Fruit fly (Drosophila melanogaster) whole organism, prepupa: ENCODE measurements around the gene CG12546.
A peak's percentile ranks its signal among the peaks of the same experiment; 100 is the strongest.
"Not testable (repeated sequence)": the region's sequence is repeated elsewhere in the genome, so short reads cannot be mapped to it uniquely, and the experiment has no call there.

ENCODE experiments used
- Blimp-1 ChIP-seq: fragments of 200-800 bp; sonication (Bioruptor generic); optimal IDR thresholded peaks from 3 replicates; lab custom pipeline; 2017; ENCODE audit warnings: missing biosample characterization, missing genetic modification characterization, mild to moderate bottlenecking, moderate library complexity, missing genetic modification reagents
- CG10631 ChIP-seq: fragments of 200-800 bp; sonication (Bioruptor generic); optimal IDR thresholded peaks from 2 replicates; lab custom pipeline; 2016; ENCODE audit warnings: missing biosample characterization, missing genetic modification characterization
- CG10669 ChIP-seq: fragments of 200-800 bp; sonication (Bioruptor generic); optimal IDR thresholded peaks from 3 replicates; lab custom pipeline; 2018; ENCODE audit warnings: missing biosample characterization, mild to moderate bottlenecking, missing genetic modification characterization, moderate library complexity
- CG11294 ChIP-seq: fragments of 200-800 bp; sonication (Bioruptor generic); IDR thresholded peaks from 2 replicates; pipeline ENCODE4 v1.3.6; 2022; ENCODE audit warnings: missing biosample characterization, missing genetic modification characterization
- CG11762 ChIP-seq: fragments of 200-800 bp; sonication (Bioruptor generic); optimal IDR thresholded peaks from 3 replicates; lab custom pipeline; 2016; ENCODE audit warnings: missing biosample characterization, missing genetic modification characterization; ENCODE audit not compliant: insufficient read depth
- CG15336 ChIP-seq: fragments of 200-800 bp; sonication (Bioruptor generic); IDR thresholded peaks from 2 replicates; pipeline ENCODE4 v1.3.6; 2022; ENCODE audit warnings: missing biosample characterization, missing genetic modification characterization
- CG1621 ChIP-seq: fragments of 200-800 bp; sonication (Bioruptor generic); optimal IDR thresholded peaks from 3 replicates; lab custom pipeline; 2018; ENCODE audit warnings: missing biosample characterization, mild to moderate bottlenecking, missing genetic modification characterization
- CG16779 ChIP-seq: fragments of 200-800 bp; sonication (Bioruptor generic); optimal IDR thresholded peaks from 3 replicates; lab custom pipeline; 2017; ENCODE audit warnings: missing biosample characterization, mild to moderate bottlenecking, missing genetic modification characterization
- CG34406 ChIP-seq: fragments of 200-800 bp; sonication (Bioruptor generic); optimal IDR thresholded peaks from 3 replicates; lab custom pipeline; 2016; ENCODE audit warnings: missing biosample characterization, missing genetic modification characterization
- CG4318 ChIP-seq: fragments of 200-800 bp; sonication (Bioruptor generic); optimal IDR thresholded peaks from 3 replicates; lab custom pipeline; 2017; ENCODE audit warnings: missing biosample characterization, mild to moderate bottlenecking, missing genetic modification characterization
- CG6163 ChIP-seq: fragments of 200-800 bp; sonication (Bioruptor generic); IDR thresholded peaks from 3 replicates; pipeline ENCODE4 v1.3.6; 2022; ENCODE audit warnings: missing biosample characterization, missing genetic modification characterization
- CG6792 ChIP-seq: fragments of 200-800 bp; sonication (Bioruptor generic); optimal IDR thresholded peaks from 3 replicates; lab custom pipeline; 2016; ENCODE audit warnings: missing biosample characterization, missing genetic modification characterization
- CG6854 ChIP-seq: fragments of 200-800 bp; sonication (Bioruptor generic); optimal IDR thresholded peaks from 2 replicates; lab custom pipeline; 2017; ENCODE audit warnings: missing biosample characterization, mild to moderate bottlenecking, missing genetic modification characterization
- CG7368 ChIP-seq: fragments of 200-800 bp; sonication (Bioruptor generic); optimal IDR thresholded peaks from 3 replicates; lab custom pipeline; 2016; ENCODE audit warnings: missing biosample characterization, missing genetic modification characterization
- CG8119 ChIP-seq: fragments of 200-800 bp; sonication (Bioruptor generic); IDR thresholded peaks from 3 replicates; pipeline ENCODE4 v1.3.6; 2022; ENCODE audit warnings: missing biosample characterization, missing genetic modification characterization
- CG8319 ChIP-seq: fragments of 200-800 bp; sonication (Bioruptor generic); optimal IDR thresholded peaks from 3 replicates; lab custom pipeline; 2016; ENCODE audit warnings: missing biosample characterization, missing genetic modification characterization
- Eip78C ChIP-seq: fragments of 200-800 bp; sonication (Bioruptor generic); peaks from one replicate; lab custom pipeline; 2016; ENCODE audit warnings: missing biosample characterization, missing genetic modification characterization
- Eip93F ChIP-seq: fragments of 200-800 bp; sonication (Bioruptor generic); optimal IDR thresholded peaks from 2 replicates; lab custom pipeline; 2016; ENCODE audit warnings: missing biosample characterization, mild to moderate bottlenecking, missing genetic modification characterization
- Ets96B ChIP-seq: fragments of 200-800 bp; optimal IDR thresholded peaks from 2 replicates; lab custom pipeline; 2019; ENCODE audit warnings: missing biosample characterization, mild to moderate bottlenecking, missing genetic modification characterization, moderate library complexity
- Gug ChIP-seq: fragments of 200-800 bp; sonication (Bioruptor generic); IDR thresholded peaks from 2 replicates; pipeline ENCODE4 v1.3.6; 2022; ENCODE audit warnings: missing biosample characterization, missing genetic modification characterization
- Hr38 ChIP-seq: sonication (Bioruptor generic); optimal IDR thresholded peaks from 2 replicates; lab custom pipeline; 2016; ENCODE audit warnings: missing biosample characterization, missing genetic modification characterization
- Hr39 ChIP-seq: fragments of 200-800 bp; sonication (Bioruptor generic); optimal IDR thresholded peaks from 2 replicates; lab custom pipeline; 2016; ENCODE audit warnings: missing biosample characterization, missing genetic modification characterization
- Hr4 ChIP-seq: fragments of 200-800 bp; sonication (Bioruptor generic); optimal IDR thresholded peaks from 3 replicates; lab custom pipeline; 2016; ENCODE audit warnings: missing biosample characterization, missing genetic modification characterization
- Lpt ChIP-seq: fragments of 200-800 bp; sonication (Bioruptor generic); optimal IDR thresholded peaks from 3 replicates; lab custom pipeline; 2016; ENCODE audit warnings: missing biosample characterization, missing genetic modification characterization
- OdsH ChIP-seq: fragments of 200-800 bp; sonication (Bioruptor generic); optimal IDR thresholded peaks from 3 replicates; lab custom pipeline; 2016; ENCODE audit warnings: missing biosample characterization, missing genetic modification characterization
- Sox102F ChIP-seq: fragments of 200-800 bp; sonication (Bioruptor generic); optimal IDR thresholded peaks from 2 replicates; lab custom pipeline; 2016; ENCODE audit warnings: missing biosample characterization, mild to moderate bottlenecking, missing genetic modification characterization
- Sox15 ChIP-seq: fragments of 200-800 bp; sonication (Bioruptor generic); optimal IDR thresholded peaks from 3 replicates; lab custom pipeline; 2016; ENCODE audit warnings: missing biosample characterization, missing genetic modification characterization
- achi ChIP-seq: fragments of 200-800 bp; sonication (Bioruptor generic); optimal IDR thresholded peaks from 3 replicates; lab custom pipeline; 2016; ENCODE audit warnings: missing biosample characterization, missing genetic modification characterization
- cyc ChIP-seq: fragments of 200-800 bp; sonication (Bioruptor generic); optimal IDR thresholded peaks from 3 replicates; lab custom pipeline; 2016; ENCODE audit warnings: missing biosample characterization, missing genetic modification characterization
- dac ChIP-seq: fragments of 200-800 bp; sonication (Bioruptor generic); optimal IDR thresholded peaks from 2 replicates; lab custom pipeline; 2017; ENCODE audit warnings: missing biosample characterization, mild to moderate bottlenecking, missing genetic modification characterization
- eg ChIP-seq: fragments of 200-800 bp; sonication (Bioruptor generic); IDR thresholded peaks from 3 replicates; pipeline ENCODE4 v1.3.6; 2022; ENCODE audit warnings: missing biosample characterization, missing genetic modification characterization
- fd59A ChIP-seq: fragments of 200-800 bp; sonication (Bioruptor generic); optimal IDR thresholded peaks from 2 replicates; lab custom pipeline; 2017; ENCODE audit warnings: missing biosample characterization, mild to moderate bottlenecking, missing genetic modification characterization, missing genetic modification reagents
- fd85E ChIP-seq: fragments of 200-800 bp; sonication (Bioruptor generic); optimal IDR thresholded peaks from 3 replicates; lab custom pipeline; 2016; ENCODE audit warnings: missing biosample characterization, missing genetic modification characterization
- fkh ChIP-seq: fragments of 200-800 bp; sonication (Bioruptor generic); optimal IDR thresholded peaks from 3 replicates; lab custom pipeline; 2017; ENCODE audit warnings: missing biosample characterization, mild to moderate bottlenecking, missing genetic modification characterization, moderate library complexity
- lz ChIP-seq: fragments of 200-800 bp; sonication (Bioruptor generic); optimal IDR thresholded peaks from 3 replicates; lab custom pipeline; 2016; ENCODE audit warnings: missing biosample characterization, missing genetic modification characterization
- pdm3 ChIP-seq: fragments of 200-800 bp; sonication (Bioruptor generic); optimal IDR thresholded peaks from 3 replicates; lab custom pipeline; 2016; ENCODE audit warnings: missing biosample characterization, missing genetic modification characterization
- salr ChIP-seq, 2 experiments: fragments of 200-800 bp; sonication (Bioruptor generic); optimal IDR thresholded peaks; 3 replicates each; lab custom pipeline; 2016 to 2018; ENCODE audit warnings: missing biosample characterization in 2 of 2, missing genetic modification characterization in 2 of 2, mild to moderate bottlenecking in 1 of 2
- spab ChIP-seq: fragments of 200-800 bp; sonication (Bioruptor generic); optimal IDR thresholded peaks from 2 replicates; lab custom pipeline; 2017; ENCODE audit warnings: missing biosample characterization, mild to moderate bottlenecking, missing genetic modification characterization, missing genetic modification reagents
- ss ChIP-seq, 2 experiments: fragments of 200-800 bp; sonication (Bioruptor generic); optimal IDR thresholded peaks; 2 replicates in 1 of 2; 3 replicates in 1 of 2; lab custom pipeline; 2017 to 2018; ENCODE audit warnings: mild to moderate bottlenecking in 2 of 2, missing biosample characterization in 2 of 2, missing genetic modification characterization in 2 of 2, moderate library complexity in 1 of 2
- svp ChIP-seq: fragments of 200-800 bp; sonication (Bioruptor generic); peaks from one replicate; lab custom pipeline; 2016; ENCODE audit warnings: missing biosample characterization, missing genetic modification characterization
- vri ChIP-seq: fragments of 200-800 bp; sonication (Bioruptor generic); optimal IDR thresholded peaks from 3 replicates; lab custom pipeline; 2016; ENCODE audit warnings: missing biosample characterization, mild to moderate bottlenecking, missing genetic modification characterization

The CG12546 gene

DNA sequence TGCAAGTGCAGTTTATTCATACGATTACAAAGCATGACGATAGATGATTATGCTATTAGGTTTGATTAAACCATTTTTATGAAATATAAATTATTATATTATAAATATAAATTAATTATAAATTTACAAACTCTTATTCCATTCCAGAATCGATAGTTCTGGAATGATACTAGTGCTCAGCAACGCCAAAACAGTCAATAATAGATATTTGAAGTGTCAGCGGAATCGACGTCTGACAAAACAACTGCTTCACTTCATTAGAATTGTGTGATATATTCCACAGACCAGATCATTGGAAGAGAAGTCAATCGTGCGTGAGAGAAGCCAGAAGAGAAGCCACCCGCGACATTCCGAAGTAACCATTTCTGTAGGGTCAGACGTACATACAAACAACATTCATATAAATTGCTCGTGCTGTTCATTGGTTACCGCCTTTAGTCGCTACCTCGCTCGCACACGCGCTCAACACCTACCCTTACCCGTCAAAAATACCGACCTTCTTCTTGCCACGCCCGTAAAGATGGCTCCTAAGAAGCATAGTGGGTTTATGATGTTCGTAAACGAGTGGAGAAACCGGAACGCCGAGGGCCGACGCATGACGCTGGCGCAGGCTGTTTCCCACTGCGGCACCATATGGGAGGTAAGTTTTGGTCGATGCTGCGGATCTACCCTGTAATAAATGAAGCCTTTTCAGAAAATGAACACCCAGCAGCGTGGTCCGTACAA is 30.6 kb upstream of the CG12546 start:
- no peak for TF ChIP-seq CG11294
- TF ChIP-seq Hr39 (GFP tag; lab: Kevin White, UChicago): no peak
- peak; percentile 21 for TF ChIP-seq CG1621 (tag; lab: Kevin White, UChicago)
- peak; percentile 42 for TF ChIP-seq Eip78C
- no peak for TF ChIP-seq vri (GFP tag; lab: Kevin White, UChicago)

dm6 chr3L:22721991-22722390 is 28.4 kb upstream of the CG12546 start, which contains the start of gene CG14451:
Gene CG14451 (minus strand): TSS chr3L:22722091.
- TF ChIP-seq OdsH (no peak), Ets96B (no peak), CG7368 (GFP tag; lab: Kevin White, UChicago) (no peak), CG15336 (GFP tag; lab: Robert Waterston, UW) (no peak), CG4318 (GFP tag; lab: Kevin White, UChicago) (no peak), cyc (GFP tag; lab: Kevin White, UChicago) (no peak), eg (GFP tag; lab: Robert Waterston, UW) (no peak), dac (GFP tag; lab: Kevin White, UChicago) (no peak), CG6792 (GFP tag; lab: Kevin White, UChicago) (no peak), Sox15 (GFP tag; lab: Kevin White, UChicago) (no peak)

dm6 chr3L:22720694-22721270 is 27.2 kb upstream of the CG12546 start, which contains the start of gene mael:
Gene mael (plus strand): TSS chr3L:22721203.
- not testable (repeated sequence) for TF ChIP-seq Hr4 (GFP tag; lab: Kevin White, UChicago); CG6854 (GFP tag; lab: Kevin White, UChicago); svp

DNA sequence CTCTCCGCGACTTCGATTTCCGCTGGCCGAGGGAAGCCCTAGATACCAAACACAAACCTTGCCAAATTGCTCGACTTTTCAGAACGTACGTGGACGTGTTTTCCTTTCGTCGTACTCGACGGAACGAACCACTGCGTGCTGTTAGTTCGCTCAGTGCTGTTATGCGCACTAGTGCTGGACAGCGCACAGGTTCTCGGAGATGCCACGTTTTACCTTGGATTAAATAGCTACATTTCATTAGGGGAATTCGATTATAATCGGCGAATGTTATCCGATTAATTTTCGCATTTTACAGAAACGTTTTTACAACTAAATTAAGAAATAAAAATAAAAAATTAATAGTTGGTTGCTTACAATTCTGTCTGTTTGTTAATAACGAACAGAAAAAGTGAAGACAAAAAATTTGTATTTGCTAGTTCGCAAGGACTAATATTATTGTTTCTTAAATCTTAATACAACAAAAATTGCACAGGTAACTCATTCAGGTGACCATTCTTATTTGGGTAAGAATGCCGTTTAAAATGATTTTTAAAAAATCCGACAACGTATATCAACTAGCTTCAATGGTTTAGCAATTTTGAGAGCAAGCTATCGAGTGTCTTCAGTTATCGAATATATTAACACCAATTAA is 23.6 kb upstream of the CG12546 start, which contains the start of the genes ArfGAP3 and CG32452:
Gene ArfGAP3, minus strand, starts transcription at position 441 of the 631 bp plus-strand sequence.
Gene CG32452, plus strand, starts transcription at position 592 of the 631 bp plus-strand sequence.
- TF ChIP-seq Sox102F (GFP tag; lab: Kevin White, UChicago) (no peak), Lpt (GFP tag; lab: Kevin White, UChicago) (peak; percentile 38), CG16779 (tag; lab: Kevin White, UChicago) (no peak), Hr39 (GFP tag; lab: Kevin White, UChicago) (peak; percentile 71), spab (no peak), CG10669 (GFP tag; lab: Kevin White, UChicago) (no peak), OdsH (peak; percentile 77), vri (GFP tag; lab: Kevin White, UChicago) (no peak), fd59A (GFP tag; lab: Kevin White, UChicago) (peak; percentile 6), CG34406 (GFP tag; lab: Kevin White, UChicago) (peak; percentile 48), CG8319 (peak; percentile 45), Hr38 (no peak), pdm3 (peak; percentile 80), salr (GFP tag; optimal IDR thresholded peaks at IDR 0.05; lab: Kevin White, UChicago) (peak in 1 of 2 experiments; percentile 70), CG8119 (GFP tag; lab: Robert Waterston, UW) (peak; percentile 63), fd85E (GFP tag; lab: Kevin White, UChicago) (no peak), cyc (GFP tag; lab: Kevin White, UChicago) (peak; percentile 68), CG11294 (no peak; the same call in 1 of the 2 replicates), Blimp-1 (GFP tag; lab: Kevin White, UChicago) (no peak), Eip93F (peak; percentile 19), CG10631 (GFP tag; lab: Kevin White, UChicago) (peak; percentile 75), ss (GFP tag; optimal IDR thresholded peaks at IDR 0.05; lab: Kevin White, UChicago) (no peak), achi (peak; percentile 71), CG6792 (GFP tag; lab: Kevin White, UChicago) (peak; percentile 34), Gug (peak; percentile 63), Sox15 (GFP tag; lab: Kevin White, UChicago) (peak; percentile 55), fkh (GFP tag; lab: Kevin White, UChicago) (no peak), CG11762 (GFP tag; lab: Kevin White, UChicago) (peak; percentile 24), CG6163 (GFP tag; lab: Robert Waterston, UW) (peak; percentile 78), CG4318 (GFP tag; lab: Kevin White, UChicago) (peak; percentile 51), eg (GFP tag; lab: Robert Waterston, UW) (peak; percentile 85), dac (GFP tag; lab: Kevin White, UChicago) (no peak), Hr4 (GFP tag; lab: Kevin White, UChicago) (peak; percentile 76), lz (GFP tag; lab: Kevin White, UChicago) (peak; percentile 81), CG7368 (GFP tag; lab: Kevin White, UChicago) (peak; percentile 43)
